Worm (Caenorhabditis elegans): ENCODE measurements around the gene Y32F6A.4.
A peak's percentile ranks its signal among the peaks of the same experiment; 100 is the strongest.

DNA sequence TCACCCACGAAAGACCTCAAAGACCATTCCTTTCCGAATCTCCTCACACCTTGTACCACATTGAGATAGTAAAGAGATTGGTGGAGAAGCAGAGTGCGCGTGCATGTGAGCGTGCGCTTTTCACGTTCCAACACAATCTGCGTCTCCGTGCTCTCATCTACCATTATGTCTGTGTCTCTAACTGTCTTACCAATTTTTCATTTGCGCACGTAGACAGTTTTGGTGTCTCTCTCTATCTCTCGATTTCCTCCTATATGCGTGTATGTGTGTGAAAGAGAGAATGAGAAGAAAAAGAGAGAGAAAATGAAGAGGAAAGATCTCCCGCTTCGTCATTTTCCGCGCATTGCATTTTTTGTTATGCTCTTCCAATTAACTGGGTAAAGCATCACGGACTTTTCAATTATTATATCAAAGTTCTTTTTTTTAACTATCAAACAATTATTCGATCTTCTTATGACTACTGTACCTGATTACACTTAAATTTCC is 32.8 kb upstream of the Y32F6A.4 start:
- peak in 2 of 3 experiments; percentile 80 to 91 for TF ChIP-seq elt-3 (tag; optimal IDR thresholded peaks at IDR 0.05)
- peak; percentile 50 for TF ChIP-seq elt-1 (tag; optimal IDR thresholded peaks at IDR 0.05)
- TF ChIP-seq jun-1 (tag; optimal IDR thresholded peaks at IDR 0.05) = peak; percentile 94
- peak; percentile 89 for TF ChIP-seq fkh-10 (GFP tag; optimal IDR thresholded peaks at IDR 0.05)
- peak; percentile 85 for TF ChIP-seq elt-2 (tag; optimal IDR thresholded peaks at IDR 0.05)
- TF ChIP-seq ama-1 (optimal IDR thresholded peaks at IDR 0.05) = peak; percentile 82
- peak; percentile 91 for TF ChIP-seq lsy-12 (tag; optimal IDR thresholded peaks at IDR 0.05)
- TF ChIP-seq zag-1 (tag; optimal IDR thresholded peaks at IDR 0.05) = peak; percentile 58

All from whole organism, L3 larva.